Worm (Caenorhabditis elegans): ENCODE results near the gene xrn-1.

DNA sequence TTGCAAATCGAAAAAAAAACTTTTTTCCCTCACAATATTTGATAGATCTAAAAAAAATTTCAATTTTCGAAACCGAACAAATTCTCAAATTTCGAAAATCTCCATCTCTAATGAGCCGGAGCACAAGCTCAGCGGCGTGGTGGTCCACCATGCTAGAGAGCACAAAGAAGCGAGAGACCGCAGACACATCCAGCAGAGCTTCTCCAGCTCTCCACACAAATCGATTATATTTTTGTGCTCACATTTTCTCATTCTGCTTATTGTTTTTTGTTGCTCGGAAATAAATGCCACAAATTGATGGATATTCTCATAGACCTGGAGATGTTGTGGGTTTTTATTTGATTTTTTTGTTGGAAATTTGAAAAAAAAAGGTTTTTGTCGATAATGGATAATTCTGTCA lies 33.4 kb downstream of the xrn-1 start:
- TF ChIP-seq mep-1 (tag; optimal IDR thresholded peaks at IDR 0.05) (no peak), lin-38 (GFP tag; IDR thresholded peaks at IDR 0.05) (no peak), pqm-1 (tag; optimal IDR thresholded peaks at IDR 0.05) (no peak), nhr-237 (tag; optimal IDR thresholded peaks at IDR 0.05) (no peak), set-16 (GFP tag; IDR thresholded peaks at IDR 0.05) (no peak), nhr-102 (tag; optimal IDR thresholded peaks at IDR 0.05) (no peak), unc-62 (GFP tag; optimal IDR thresholded peaks at IDR 0.05 in 1 of 2) (peak in 1 of 2 experiments; percentile 29), unc-62 (tag; optimal IDR thresholded peaks at IDR 0.05) (no peak), Y48G9A.11 (GFP tag; IDR thresholded peaks at IDR 0.05) (no peak)

Data from whole organism, L4 larva.